Fruit fly (Drosophila melanogaster) ovary, adult (tissue): Measurements from ENCODE around the gene Cyp4ac2.

Experiments
- CG17801 ChIP-seq: fragments of 200-800 bp; optimal IDR thresholded peaks from 2 replicates; lab custom pipeline; 2019; ENCODE audit warnings: missing biosample characterization, mild to moderate bottlenecking, missing genetic modification characterization, moderate library complexity; ENCODE audit not compliant: partially characterized antibody

Cyp4ac2 gene

dm6 chr2L:5278309-5279130 lies 12.3 kb downstream of the Cyp4ac2 start, which contains the start of the genes Nin and Bub1:
Nin (minus strand) TSS chr2L:5278548.
Bub1 (plus strand) TSS chr2L:5278865.
- TF ChIP-seq CG17801 (GFP tag; lab: Kevin White, UChicago): peak; percentile 4

- TF ChIP-seq CG17801 (GFP tag; lab: Kevin White, UChicago): no peak
These were observed 18.6 kb downstream of the Cyp4ac2 start for dm6 chr2L:5284820-5285219.

- no peak for TF ChIP-seq CG17801 (GFP tag; lab: Kevin White, UChicago)
These were observed 19.7 kb downstream of the Cyp4ac2 start for dm6 chr2L:5285860-5286259.

dm6 chr2L:5286572-5286971 lies 20.4 kb downstream of the Cyp4ac2 start:
- no peak for TF ChIP-seq CG17801 (GFP tag; lab: Kevin White, UChicago)

dm6 chr2L:5287599-5288261 lies 21.5 kb downstream of the Cyp4ac2 start:
- TF ChIP-seq CG17801 (GFP tag; lab: Kevin White, UChicago): no peak

- no peak for TF ChIP-seq CG17801 (GFP tag; lab: Kevin White, UChicago)
These were observed 22.1 kb downstream of the Cyp4ac2 start for dm6 chr2L:5288262-5288621.

dm6 chr2L:5288721-5289120 lies 22.5 kb downstream of the Cyp4ac2 start, which contains the start of gene vri:
vri (plus strand) TSS chr2L:5288944.
- no peak for TF ChIP-seq CG17801 (GFP tag; lab: Kevin White, UChicago)

dm6 chr2L:5289921-5290320 lies 23.7 kb downstream of the Cyp4ac2 start:
- no peak for TF ChIP-seq CG17801 (GFP tag; lab: Kevin White, UChicago)

dm6 chr2L:5290530-5290929 lies 24.3 kb downstream of the Cyp4ac2 start:
- TF ChIP-seq CG17801 (GFP tag; lab: Kevin White, UChicago): no peak

dm6 chr2L:5291195-5291594 lies 25.0 kb downstream of the Cyp4ac2 start:
- TF ChIP-seq CG17801 (GFP tag; lab: Kevin White, UChicago): no peak

dm6 chr2L:5291869-5292642 lies 25.9 kb downstream of the Cyp4ac2 start:
- no peak for TF ChIP-seq CG17801 (GFP tag; lab: Kevin White, UChicago)

dm6 chr2L:5292643-5292963 lies 26.4 kb downstream of the Cyp4ac2 start:
- TF ChIP-seq CG17801 (GFP tag; lab: Kevin White, UChicago): no peak

dm6 chr2L:5292977-5293513 lies 26.9 kb downstream of the Cyp4ac2 start:
- peak; percentile 94 for TF ChIP-seq CG17801 (GFP tag; lab: Kevin White, UChicago)

dm6 chr2L:5294392-5295244 lies 28.4 kb downstream of the Cyp4ac2 start:
- TF ChIP-seq CG17801 (GFP tag; lab: Kevin White, UChicago): peak; percentile 17
